Fruit fly (Drosophila melanogaster) whole organism, prepupa: ENCODE measurements around the gene CG32192.

Experiments used
- Blimp-1 ChIP-seq: fragments of 200-800 bp; sonication (Bioruptor generic); optimal IDR thresholded peaks from 3 replicates; lab custom pipeline; 2017; ENCODE audit warnings: missing biosample characterization, missing genetic modification characterization, mild to moderate bottlenecking, moderate library complexity, missing genetic modification reagents
- CG10631 ChIP-seq: fragments of 200-800 bp; sonication (Bioruptor generic); optimal IDR thresholded peaks from 2 replicates; lab custom pipeline; 2016; ENCODE audit warnings: missing biosample characterization, missing genetic modification characterization
- CG10669 ChIP-seq: fragments of 200-800 bp; sonication (Bioruptor generic); optimal IDR thresholded peaks from 3 replicates; lab custom pipeline; 2018; ENCODE audit warnings: missing biosample characterization, mild to moderate bottlenecking, missing genetic modification characterization, moderate library complexity
- CG11294 ChIP-seq: fragments of 200-800 bp; sonication (Bioruptor generic); IDR thresholded peaks from 2 replicates; pipeline ENCODE4 v1.3.6; 2022; ENCODE audit warnings: missing biosample characterization, missing genetic modification characterization
- CG11902 ChIP-seq: fragments of 200-800 bp; sonication (Bioruptor generic); optimal IDR thresholded peaks from 3 replicates; lab custom pipeline; 2016; ENCODE audit warnings: missing biosample characterization, missing genetic modification characterization
- CG1621 ChIP-seq: fragments of 200-800 bp; sonication (Bioruptor generic); optimal IDR thresholded peaks from 3 replicates; lab custom pipeline; 2018; ENCODE audit warnings: missing biosample characterization, mild to moderate bottlenecking, missing genetic modification characterization
- CG16779 ChIP-seq: fragments of 200-800 bp; sonication (Bioruptor generic); optimal IDR thresholded peaks from 3 replicates; lab custom pipeline; 2017; ENCODE audit warnings: missing biosample characterization, mild to moderate bottlenecking, missing genetic modification characterization
- CG3032 ChIP-seq: fragments of 200-800 bp; optimal IDR thresholded peaks from 2 replicates; lab custom pipeline; 2019; ENCODE audit warnings: missing biosample characterization, mild to moderate bottlenecking, missing genetic modification characterization, moderate library complexity
- CG32006 ChIP-seq: fragments of 200-800 bp; sonication (Bioruptor generic); optimal IDR thresholded peaks from 3 replicates; lab custom pipeline; 2017; ENCODE audit warnings: missing biosample characterization, mild to moderate bottlenecking, missing genetic modification characterization
- CG34406 ChIP-seq: fragments of 200-800 bp; sonication (Bioruptor generic); optimal IDR thresholded peaks from 3 replicates; lab custom pipeline; 2016; ENCODE audit warnings: missing biosample characterization, missing genetic modification characterization
- CG3919 ChIP-seq: fragments of 200-800 bp; sonication (Bioruptor generic); optimal IDR thresholded peaks from 3 replicates; lab custom pipeline; 2016; ENCODE audit warnings: missing biosample characterization, missing genetic modification characterization
- CG4318 ChIP-seq: fragments of 200-800 bp; sonication (Bioruptor generic); optimal IDR thresholded peaks from 3 replicates; lab custom pipeline; 2017; ENCODE audit warnings: missing biosample characterization, mild to moderate bottlenecking, missing genetic modification characterization
- CG6163 ChIP-seq: fragments of 200-800 bp; sonication (Bioruptor generic); IDR thresholded peaks from 3 replicates; pipeline ENCODE4 v1.3.6; 2022; ENCODE audit warnings: missing biosample characterization, missing genetic modification characterization
- CG6808 ChIP-seq: fragments of 200-800 bp; sonication (Bioruptor generic); optimal IDR thresholded peaks from 3 replicates; lab custom pipeline; 2017; ENCODE audit warnings: missing biosample characterization, missing genetic modification characterization, mild to moderate bottlenecking, moderate library complexity, missing genetic modification reagents
- CG6854 ChIP-seq: fragments of 200-800 bp; sonication (Bioruptor generic); optimal IDR thresholded peaks from 2 replicates; lab custom pipeline; 2017; ENCODE audit warnings: missing biosample characterization, mild to moderate bottlenecking, missing genetic modification characterization
- CG8119 ChIP-seq: fragments of 200-800 bp; sonication (Bioruptor generic); IDR thresholded peaks from 3 replicates; pipeline ENCODE4 v1.3.6; 2022; ENCODE audit warnings: missing biosample characterization, missing genetic modification characterization
- CG8632 ChIP-seq: fragments of 200-800 bp; sonication (Bioruptor generic); optimal IDR thresholded peaks from 3 replicates; lab custom pipeline; 2016; ENCODE audit warnings: missing biosample characterization, missing genetic modification characterization
- Eip75B ChIP-seq: fragments of 200-800 bp; sonication (Bioruptor generic); optimal IDR thresholded peaks from 3 replicates; lab custom pipeline; 2016; ENCODE audit warnings: missing biosample characterization, missing genetic modification characterization
- Eip93F ChIP-seq: fragments of 200-800 bp; sonication (Bioruptor generic); optimal IDR thresholded peaks from 2 replicates; lab custom pipeline; 2016; ENCODE audit warnings: missing biosample characterization, mild to moderate bottlenecking, missing genetic modification characterization
- Gug ChIP-seq: fragments of 200-800 bp; sonication (Bioruptor generic); IDR thresholded peaks from 2 replicates; pipeline ENCODE4 v1.3.6; 2022; ENCODE audit warnings: missing biosample characterization, missing genetic modification characterization
- Hr38 ChIP-seq: sonication (Bioruptor generic); optimal IDR thresholded peaks from 2 replicates; lab custom pipeline; 2016; ENCODE audit warnings: missing biosample characterization, missing genetic modification characterization
- Hr39 ChIP-seq: fragments of 200-800 bp; sonication (Bioruptor generic); optimal IDR thresholded peaks from 2 replicates; lab custom pipeline; 2016; ENCODE audit warnings: missing biosample characterization, missing genetic modification characterization
- Hr4 ChIP-seq: fragments of 200-800 bp; sonication (Bioruptor generic); optimal IDR thresholded peaks from 3 replicates; lab custom pipeline; 2016; ENCODE audit warnings: missing biosample characterization, missing genetic modification characterization
- Lpt ChIP-seq: fragments of 200-800 bp; sonication (Bioruptor generic); optimal IDR thresholded peaks from 3 replicates; lab custom pipeline; 2016; ENCODE audit warnings: missing biosample characterization, missing genetic modification characterization
- Met ChIP-seq: fragments of 200-800 bp; sonication (Bioruptor generic); optimal IDR thresholded peaks from 3 replicates; lab custom pipeline; 2016; ENCODE audit warnings: missing biosample characterization, missing genetic modification characterization
- OdsH ChIP-seq: fragments of 200-800 bp; sonication (Bioruptor generic); optimal IDR thresholded peaks from 3 replicates; lab custom pipeline; 2016; ENCODE audit warnings: missing biosample characterization, missing genetic modification characterization
- Sox102F ChIP-seq: fragments of 200-800 bp; sonication (Bioruptor generic); optimal IDR thresholded peaks from 2 replicates; lab custom pipeline; 2016; ENCODE audit warnings: missing biosample characterization, mild to moderate bottlenecking, missing genetic modification characterization
- Sox14 ChIP-seq: fragments of 200-800 bp; sonication (Bioruptor generic); optimal IDR thresholded peaks from 3 replicates; lab custom pipeline; 2016; ENCODE audit warnings: missing biosample characterization, missing genetic modification characterization
- Sox15 ChIP-seq: fragments of 200-800 bp; sonication (Bioruptor generic); optimal IDR thresholded peaks from 3 replicates; lab custom pipeline; 2016; ENCODE audit warnings: missing biosample characterization, missing genetic modification characterization
- achi ChIP-seq: fragments of 200-800 bp; sonication (Bioruptor generic); optimal IDR thresholded peaks from 3 replicates; lab custom pipeline; 2016; ENCODE audit warnings: missing biosample characterization, missing genetic modification characterization
- cyc ChIP-seq: fragments of 200-800 bp; sonication (Bioruptor generic); optimal IDR thresholded peaks from 3 replicates; lab custom pipeline; 2016; ENCODE audit warnings: missing biosample characterization, missing genetic modification characterization
- dac ChIP-seq: fragments of 200-800 bp; sonication (Bioruptor generic); optimal IDR thresholded peaks from 2 replicates; lab custom pipeline; 2017; ENCODE audit warnings: missing biosample characterization, mild to moderate bottlenecking, missing genetic modification characterization
- dsx ChIP-seq: fragments of 200-800 bp; optimal IDR thresholded peaks from 3 replicates; lab custom pipeline; 2019; ENCODE audit warnings: missing biosample characterization, mild to moderate bottlenecking, missing genetic modification characterization, moderate library complexity; ENCODE audit not compliant: poor library complexity, severe bottlenecking
- esn ChIP-seq: fragments of 200-800 bp; sonication (Bioruptor generic); optimal IDR thresholded peaks from 2 replicates; lab custom pipeline; 2016; ENCODE audit warnings: missing biosample characterization, mild to moderate bottlenecking, missing genetic modification characterization, moderate library complexity
- fd59A ChIP-seq: fragments of 200-800 bp; sonication (Bioruptor generic); optimal IDR thresholded peaks from 2 replicates; lab custom pipeline; 2017; ENCODE audit warnings: missing biosample characterization, mild to moderate bottlenecking, missing genetic modification characterization, missing genetic modification reagents
- fd85E ChIP-seq: fragments of 200-800 bp; sonication (Bioruptor generic); optimal IDR thresholded peaks from 3 replicates; lab custom pipeline; 2016; ENCODE audit warnings: missing biosample characterization, missing genetic modification characterization
- fkh ChIP-seq: fragments of 200-800 bp; sonication (Bioruptor generic); optimal IDR thresholded peaks from 3 replicates; lab custom pipeline; 2017; ENCODE audit warnings: missing biosample characterization, mild to moderate bottlenecking, missing genetic modification characterization, moderate library complexity
- net ChIP-seq: fragments of 200-800 bp; sonication (Bioruptor generic); optimal IDR thresholded peaks from 3 replicates; lab custom pipeline; 2016; ENCODE audit warnings: missing biosample characterization, missing genetic modification characterization
- salr ChIP-seq, 2 experiments: fragments of 200-800 bp; sonication (Bioruptor generic); optimal IDR thresholded peaks; 3 replicates each; lab custom pipeline; 2016 to 2018; ENCODE audit warnings: missing biosample characterization in 2 of 2, missing genetic modification characterization in 2 of 2, mild to moderate bottlenecking in 1 of 2
- spab ChIP-seq: fragments of 200-800 bp; sonication (Bioruptor generic); optimal IDR thresholded peaks from 2 replicates; lab custom pipeline; 2017; ENCODE audit warnings: missing biosample characterization, mild to moderate bottlenecking, missing genetic modification characterization, missing genetic modification reagents
- ss ChIP-seq, 2 experiments: fragments of 200-800 bp; sonication (Bioruptor generic); optimal IDR thresholded peaks; 2 replicates in 1 of 2; 3 replicates in 1 of 2; lab custom pipeline; 2017 to 2018; ENCODE audit warnings: mild to moderate bottlenecking in 2 of 2, missing biosample characterization in 2 of 2, missing genetic modification characterization in 2 of 2, moderate library complexity in 1 of 2
- svp ChIP-seq: fragments of 200-800 bp; sonication (Bioruptor generic); peaks from one replicate; lab custom pipeline; 2016; ENCODE audit warnings: missing biosample characterization, missing genetic modification characterization
- topi ChIP-seq: fragments of 200-800 bp; sonication (Bioruptor generic); optimal IDR thresholded peaks from 3 replicates; lab custom pipeline; 2016; ENCODE audit warnings: missing biosample characterization, missing genetic modification characterization
- vri ChIP-seq: fragments of 200-800 bp; sonication (Bioruptor generic); optimal IDR thresholded peaks from 3 replicates; lab custom pipeline; 2016; ENCODE audit warnings: missing biosample characterization, mild to moderate bottlenecking, missing genetic modification characterization

The CG32192 gene

DNA sequence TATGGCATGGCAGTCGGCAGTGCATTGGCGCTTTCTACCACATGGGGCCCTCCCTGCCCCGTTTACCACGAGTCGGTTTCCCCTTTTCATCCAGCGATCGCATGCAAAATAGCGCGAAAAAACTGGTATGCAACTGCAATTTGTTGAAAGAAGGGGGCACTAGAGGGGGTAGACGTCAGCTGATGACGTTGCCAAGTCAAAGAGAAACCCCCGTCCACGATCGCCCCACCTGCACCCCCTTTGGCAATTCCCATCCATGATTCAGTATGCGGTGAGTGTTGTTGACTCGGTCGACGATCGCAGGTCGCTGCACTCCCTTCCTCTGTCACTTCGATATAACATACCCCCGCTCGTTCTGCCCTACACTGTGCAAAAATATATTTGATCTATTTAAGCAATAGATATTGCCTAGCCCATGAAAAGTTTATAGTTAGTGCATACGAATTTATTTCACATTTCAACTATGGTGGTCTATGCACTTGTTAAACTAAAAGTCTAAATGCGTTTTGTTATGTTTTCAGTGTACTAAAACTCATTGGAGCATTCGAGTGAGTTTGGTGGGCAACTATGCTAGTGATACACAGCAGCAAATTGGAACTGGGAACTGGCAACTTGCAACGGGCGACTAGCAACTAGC, 31.3 kb upstream of the CG32192 start (continued):
- TF ChIP-seq Blimp-1 (GFP tag; lab: Kevin White, UChicago), result peak; percentile 27
- peak; percentile 95 for TF ChIP-seq CG6808 (GFP tag; lab: Kevin White, UChicago)
- TF ChIP-seq cyc (GFP tag; lab: Kevin White, UChicago), result peak; percentile 91
- peak; percentile 15 for TF ChIP-seq Eip93F (GFP tag; lab: Kevin White, UChicago)
- peak; percentile 99 for TF ChIP-seq CG8119 (GFP tag; lab: Robert Waterston, UW)
- peak; percentile 99 for TF ChIP-seq CG32006 (GFP tag; lab: Kevin White, UChicago)
- TF ChIP-seq spab (GFP tag; lab: Kevin White, UChicago), result peak; percentile 96
- TF ChIP-seq dac (GFP tag; lab: Kevin White, UChicago), result peak; percentile 97
- TF ChIP-seq net (GFP tag; lab: Kevin White, UChicago), result peak; percentile 97

- TF ChIP-seq spab (GFP tag; lab: Kevin White, UChicago), result no peak
- no peak for TF ChIP-seq Hr39
- peak; percentile 40 for TF ChIP-seq Eip75B (GFP tag; lab: Kevin White, UChicago)
- TF ChIP-seq Eip93F (GFP tag; lab: Kevin White, UChicago), result peak; percentile 44
- TF ChIP-seq CG6163 (GFP tag; lab: Robert Waterston, UW), result peak; percentile 38; the same call in 2 of the 3 replicates
- no peak for TF ChIP-seq CG6854
- TF ChIP-seq OdsH, result no peak
- no peak for TF ChIP-seq salr (GFP tag; optimal IDR thresholded peaks at IDR 0.05; lab: Kevin White, UChicago)
- peak; percentile 48 for TF ChIP-seq fkh
- no peak for TF ChIP-seq CG1621 (tag; lab: Kevin White, UChicago)
- TF ChIP-seq CG6808 (GFP tag; lab: Kevin White, UChicago), result no peak
- no peak for TF ChIP-seq CG10631
- TF ChIP-seq Met (GFP tag; lab: Kevin White, UChicago), result no peak
- TF ChIP-seq achi (GFP tag; lab: Kevin White, UChicago), result no peak
- TF ChIP-seq CG11294, result no peak
- TF ChIP-seq Sox15 (GFP tag; lab: Kevin White, UChicago), result no peak
- TF ChIP-seq Sox14 (GFP tag; lab: Kevin White, UChicago), result peak; percentile 61
- TF ChIP-seq dsx (GFP tag; lab: Kevin White, UChicago), result no peak
- TF ChIP-seq esn (GFP tag; lab: Kevin White, UChicago), result peak; percentile 15
- peak; percentile 78 for TF ChIP-seq Blimp-1 (GFP tag; lab: Kevin White, UChicago)
- peak; percentile 59 for TF ChIP-seq vri
Observed at dm6 chr3L:18010418-18010883, 29.7 kb upstream of the CG32192 start.

DNA sequence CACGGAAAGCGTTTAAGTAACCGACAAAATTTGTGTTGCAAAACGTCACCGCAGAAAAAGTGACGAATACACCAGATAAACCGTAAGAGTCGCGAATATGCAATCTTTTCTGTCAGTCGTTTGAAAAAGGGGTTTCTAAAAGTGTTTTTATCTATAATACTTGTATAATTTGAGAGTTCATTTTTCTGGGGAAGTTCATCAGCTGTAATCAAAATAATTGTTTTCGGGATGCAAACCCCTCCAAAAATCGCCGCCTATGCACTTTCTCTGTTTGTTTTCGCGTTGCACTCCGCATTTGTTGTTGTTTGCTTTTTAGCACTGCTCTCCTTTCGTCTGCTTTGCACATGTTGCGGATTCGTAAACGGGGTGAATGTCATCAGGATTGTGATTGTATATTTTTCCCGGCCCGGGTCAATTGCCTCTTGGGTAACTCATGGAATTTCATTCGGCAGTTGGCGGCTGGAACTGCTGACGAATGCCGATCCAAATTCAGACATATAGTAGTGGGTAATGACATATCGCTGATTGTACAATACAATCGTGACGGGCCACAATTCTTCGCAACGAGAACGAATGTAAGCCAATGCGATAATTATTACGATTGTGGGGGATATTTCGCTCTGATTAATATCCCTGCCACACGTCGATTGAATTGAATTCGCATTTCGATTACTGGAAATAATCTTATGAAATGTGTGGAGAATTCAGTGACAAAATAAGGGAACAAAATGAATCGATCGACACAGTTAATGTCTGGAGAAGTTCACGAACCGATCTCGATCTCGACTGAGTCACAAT, 28.2 kb upstream of the CG32192 start:
- TF ChIP-seq CG16779, result peak; percentile 87
- TF ChIP-seq Gug (GFP tag; lab: Robert Waterston, UW), result peak; percentile 72
- peak; percentile 73 to 79 for TF ChIP-seq ss (GFP tag; optimal IDR thresholded peaks at IDR 0.05; lab: Kevin White, UChicago)
- peak; percentile 98 for TF ChIP-seq CG11902 (GFP tag; lab: Kevin White, UChicago)
- TF ChIP-seq salr (GFP tag; optimal IDR thresholded peaks at IDR 0.05; lab: Kevin White, UChicago), result peak; percentile 74 to 93
- peak; percentile 100 for TF ChIP-seq svp
- TF ChIP-seq CG6163 (GFP tag; lab: Robert Waterston, UW), result peak; percentile 96
- TF ChIP-seq fd85E, result peak; percentile 95
- TF ChIP-seq Eip93F (GFP tag; lab: Kevin White, UChicago), result peak; percentile 99
- peak; percentile 100 for TF ChIP-seq topi
- TF ChIP-seq CG34406 (GFP tag; lab: Kevin White, UChicago), result peak; percentile 99
- TF ChIP-seq Hr4 (GFP tag; lab: Kevin White, UChicago), result peak; percentile 95
- peak; percentile 100 for TF ChIP-seq cyc (GFP tag; lab: Kevin White, UChicago)
- peak; percentile 97 for TF ChIP-seq Sox15 (GFP tag; lab: Kevin White, UChicago)
- peak; percentile 97 for TF ChIP-seq CG8632 (GFP tag; lab: Kevin White, UChicago)
- TF ChIP-seq CG3032 (tag; lab: Kevin White, UChicago), result peak; percentile 79
- peak; percentile 98 for TF ChIP-seq CG3919 (GFP tag; lab: Kevin White, UChicago)
- peak; percentile 98 for TF ChIP-seq Blimp-1 (GFP tag; lab: Kevin White, UChicago)
- peak; percentile 90 for TF ChIP-seq Lpt (GFP tag; lab: Kevin White, UChicago)
- peak; percentile 89 for TF ChIP-seq CG10669 (GFP tag; lab: Kevin White, UChicago)
- TF ChIP-seq Sox102F (GFP tag; lab: Kevin White, UChicago), result peak; percentile 100
- peak; percentile 26 for TF ChIP-seq Hr38 (GFP tag; lab: Kevin White, UChicago)
- peak; percentile 90 for TF ChIP-seq CG4318 (GFP tag; lab: Kevin White, UChicago)
- peak; percentile 83 for TF ChIP-seq fd59A (GFP tag; lab: Kevin White, UChicago)
- peak; percentile 96 for TF ChIP-seq net (GFP tag; lab: Kevin White, UChicago)
